Worm (Caenorhabditis elegans) whole organism, L4 larva: ENCODE data around the gene K10B3.1.

ENCODE experiments used
- F10B5.3 ChIP-seq: sonication (generic microtip); optimal IDR thresholded peaks from 2 replicates; lab custom pipeline; 2016; ENCODE audit warnings: mild to moderate bottlenecking, missing genetic modification characterization, missing compliant biosample characterization
- T26A8.4 ChIP-seq: fragments of 200-800 bp; sonication (Bioruptor generic); IDR thresholded peaks from 2 replicates; pipeline ENCODE4 v1.3.6; 2022; ENCODE audit warnings: missing genetic modification characterization, missing compliant biosample characterization
- ZK337.2 ChIP-seq: fragments of 200-800 bp; sonication (Bioruptor generic); IDR thresholded peaks from 2 replicates; pipeline ENCODE4 v1.3.6; 2022; ENCODE audit warnings: missing genetic modification reagents, missing genetic modification characterization, missing compliant biosample characterization
- ZK546.5 ChIP-seq, 2 experiments: sonication (generic microtip); optimal IDR thresholded peaks; 2 replicates each; lab custom pipeline; 2017; ENCODE audit warnings: missing biosample characterization in 2 of 2, missing genetic modification characterization in 2 of 2
- aha-1 ChIP-seq: fragments of 150-350 bp; peaks from one replicate; lab custom pipeline; 2014; ENCODE audit warnings: missing biosample characterization, missing genetic modification characterization
- ama-1 ChIP-seq: fragments of 150-350 bp; optimal IDR thresholded peaks from 2 replicates; lab custom pipeline; 2014; ENCODE audit warnings: inconsistent platforms, mixed read lengths
- attf-4 ChIP-seq: sonication (generic microtip); optimal IDR thresholded peaks from 3 replicates; lab custom pipeline; 2017; ENCODE audit warnings: missing biosample characterization, missing genetic modification characterization
- ceh-20 ChIP-seq: fragments of 200-800 bp; sonication (Bioruptor generic); IDR thresholded peaks from 2 replicates; pipeline ENCODE4 v1.3.6; 2022; ENCODE audit warnings: missing genetic modification reagents, missing genetic modification characterization, missing compliant biosample characterization
- ceh-28 ChIP-seq: fragments of 150-350 bp; optimal IDR thresholded peaks from 2 replicates; lab custom pipeline; 2014; ENCODE audit warnings: missing biosample characterization, missing genetic modification reagents, missing genetic modification characterization
- ceh-62 ChIP-seq: sonication (generic microtip); optimal IDR thresholded peaks from 2 replicates; lab custom pipeline; 2017; ENCODE audit warnings: missing biosample characterization, missing genetic modification characterization
- ceh-82 ChIP-seq: sonication (generic microtip); optimal IDR thresholded peaks from 2 replicates; lab custom pipeline; 2017; ENCODE audit warnings: missing biosample characterization, missing genetic modification characterization
- ctbp-1 ChIP-seq: fragments of 200-800 bp; sonication (Bioruptor generic); IDR thresholded peaks from 2 replicates; pipeline ENCODE4 v1.3.6; 2022; ENCODE audit warnings: missing genetic modification reagents, missing genetic modification characterization, missing compliant biosample characterization
- daf-16 ChIP-seq, 3 experiments: sonication (generic microtip); optimal IDR thresholded peaks; 2 replicates each; lab custom pipeline; 2016 to 2017; ENCODE audit warnings: missing genetic modification characterization in 3 of 3, missing genetic modification reagents in 3 of 3, mild to moderate bottlenecking in 2 of 3, missing compliant biosample characterization in 2 of 3, missing biosample characterization in 1 of 3, moderate library complexity in 1 of 3
- daf-8 ChIP-seq: fragments of 200-800 bp; sonication (Bioruptor generic); IDR thresholded peaks from 2 replicates; pipeline ENCODE4 v1.3.6; 2022; ENCODE audit warnings: missing genetic modification characterization, missing compliant biosample characterization
- dmd-6 ChIP-seq: fragments of 200-800 bp; sonication (Bioruptor generic); IDR thresholded peaks from 2 replicates; pipeline ENCODE4 v1.3.6; 2022; ENCODE audit warnings: missing genetic modification reagents, missing genetic modification characterization, missing compliant biosample characterization
- dve-1 ChIP-seq: sonication (generic microtip); optimal IDR thresholded peaks from 2 replicates; lab custom pipeline; 2017; ENCODE audit warnings: antibody characterized with exemption, mild to moderate bottlenecking, missing genetic modification characterization, missing compliant biosample characterization; ENCODE audit not compliant: insufficient read depth
- fkh-10 ChIP-seq: fragments of 150-350 bp; optimal IDR thresholded peaks from 2 replicates; lab custom pipeline; 2014; ENCODE audit warnings: missing biosample characterization, missing genetic modification reagents, missing genetic modification characterization
- hif-1 ChIP-seq, 2 experiments: sonication (generic microtip); optimal IDR thresholded peaks; 2 replicates each; lab custom pipeline; 2016 to 2017; ENCODE audit warnings: missing compliant biosample characterization in 2 of 2, missing genetic modification characterization in 2 of 2, missing genetic modification reagents in 2 of 2, missing genotype in 2 of 2, mild to moderate bottlenecking in 1 of 2
- hmg-1.1 ChIP-seq: fragments of 200-800 bp; sonication (Bioruptor generic); IDR thresholded peaks from 2 replicates; pipeline ENCODE4 v1.3.6; 2022; ENCODE audit warnings: missing genetic modification reagents, missing genetic modification characterization, missing compliant biosample characterization
- lim-7 ChIP-seq: fragments of 200-800 bp; sonication (Bioruptor generic); IDR thresholded peaks from 2 replicates; pipeline ENCODE4 v1.3.6; 2022; ENCODE audit warnings: missing genetic modification characterization, missing compliant biosample characterization
- lin-38 ChIP-seq: fragments of 200-800 bp; sonication (Bioruptor generic); IDR thresholded peaks from 2 replicates; pipeline ENCODE4 v1.3.6; 2022; ENCODE audit warnings: missing genetic modification reagents, missing genetic modification characterization, missing compliant biosample characterization
- lsy-2 ChIP-seq, 2 experiments: fragments of 150-350 bp in 1 of 2; sonication (generic microtip) in 1 of 2; optimal IDR thresholded peaks; 2 replicates each; lab custom pipeline; 2014 to 2017; ENCODE audit warnings: missing biosample characterization in 2 of 2, missing genetic modification characterization in 2 of 2
- mdl-1 ChIP-seq, 2 experiments: fragments of 150-350 bp in 1 of 2; sonication (generic microtip) in 1 of 2; optimal IDR thresholded peaks; 2 replicates each; lab custom pipeline; 2014 to 2017; ENCODE audit warnings: missing biosample characterization in 2 of 2, missing genetic modification characterization in 2 of 2
- mdt-29 ChIP-seq: fragments of 200-800 bp; sonication (Bioruptor generic); IDR thresholded peaks from 2 replicates; pipeline ENCODE4 v1.3.6; 2022; ENCODE audit warnings: missing genetic modification reagents, missing genetic modification characterization, missing compliant biosample characterization
- mep-1 ChIP-seq: fragments of 150-350 bp; sonication (generic microtip); optimal IDR thresholded peaks from 3 replicates; lab custom pipeline; 2014; ENCODE audit warnings: missing biosample characterization, missing genetic modification characterization
- nhr-111 ChIP-seq: fragments of 200-800 bp; sonication (Bioruptor generic); optimal IDR thresholded peaks from 2 replicates; lab custom pipeline; 2018; ENCODE audit warnings: mild to moderate bottlenecking, missing genetic modification characterization, missing compliant biosample characterization
- nhr-41 ChIP-seq: fragments of 200-800 bp; sonication (Bioruptor generic); IDR thresholded peaks from 2 replicates; pipeline ENCODE4 v1.3.6; 2022; ENCODE audit warnings: missing genetic modification reagents, missing genetic modification characterization, missing compliant biosample characterization
- nhr-48 ChIP-seq: sonication (generic microtip); optimal IDR thresholded peaks from 2 replicates; lab custom pipeline; 2016; ENCODE audit warnings: mild to moderate bottlenecking, missing genetic modification characterization, missing compliant biosample characterization
- nhr-77 ChIP-seq: fragments of 150-350 bp; optimal IDR thresholded peaks from 2 replicates; lab custom pipeline; 2014; ENCODE audit warnings: missing biosample characterization, missing genetic modification characterization
- rbr-2 ChIP-seq: sonication (generic microtip); optimal IDR thresholded peaks from 2 replicates; lab custom pipeline; 2016; ENCODE audit warnings: missing genotype, missing genetic modification characterization, missing compliant biosample characterization
- saeg-2 ChIP-seq: fragments of 200-800 bp; sonication (Bioruptor generic); IDR thresholded peaks from 2 replicates; pipeline ENCODE4 v1.3.6; 2022; ENCODE audit warnings: missing genetic modification reagents, missing genetic modification characterization, missing compliant biosample characterization
- set-16 ChIP-seq: fragments of 200-800 bp; sonication (Bioruptor generic); IDR thresholded peaks from 2 replicates; pipeline ENCODE4 v1.3.6; 2022; ENCODE audit warnings: missing genetic modification reagents, missing genetic modification characterization, missing compliant biosample characterization
- snpc-4 ChIP-seq: fragments of 150-350 bp; optimal IDR thresholded peaks from 2 replicates; lab custom pipeline; 2014; ENCODE audit warnings: missing biosample characterization, missing genetic modification characterization
- spr-3 ChIP-seq: fragments of 200-800 bp; sonication (Bioruptor generic); optimal IDR thresholded peaks from 2 replicates; lab custom pipeline; 2018; ENCODE audit warnings: mild to moderate bottlenecking, missing genetic modification characterization, missing compliant biosample characterization
- unc-62 ChIP-seq, 3 experiments: fragments of 150-350 bp in 1 of 3; sonication (generic microtip); optimal IDR thresholded peaks in 2 of 3; peaks in 1 of 3; 1 replicate in 1 of 3; 2 replicates in 2 of 3; lab custom pipeline; 2014 to 2017; ENCODE audit warnings: missing biosample characterization in 3 of 3, missing genetic modification characterization in 3 of 3, missing genetic modification reagents in 3 of 3, missing genotype in 1 of 3

The K10B3.1 gene

ce11 chrX:3117204-3117603 is 18.1 kb upstream of the K10B3.1 start (continued):
- TF ChIP-seq mep-1 (tag; lab: Kevin White, UChicago) (peak; percentile 66), lsy-2 (tag; optimal IDR thresholded peaks at IDR 0.05; lab: Kevin White, UChicago) (peak in 1 of 2 experiments; percentile 42), T26A8.4 (GFP tag; lab: Robert Waterston, UW) (peak; percentile 8; the same call in 1 of the 2 replicates), lim-7 (no peak), saeg-2 (GFP tag; lab: Robert Waterston, UW) (0 out of 2 replicates have a peak, but pooled peaks have one; percentile 30), nhr-48 (tag; lab: Kevin White, UChicago) (peak; percentile 77), dve-1 (tag; lab: Kevin White, UChicago) (peak; percentile 88)

DNA sequence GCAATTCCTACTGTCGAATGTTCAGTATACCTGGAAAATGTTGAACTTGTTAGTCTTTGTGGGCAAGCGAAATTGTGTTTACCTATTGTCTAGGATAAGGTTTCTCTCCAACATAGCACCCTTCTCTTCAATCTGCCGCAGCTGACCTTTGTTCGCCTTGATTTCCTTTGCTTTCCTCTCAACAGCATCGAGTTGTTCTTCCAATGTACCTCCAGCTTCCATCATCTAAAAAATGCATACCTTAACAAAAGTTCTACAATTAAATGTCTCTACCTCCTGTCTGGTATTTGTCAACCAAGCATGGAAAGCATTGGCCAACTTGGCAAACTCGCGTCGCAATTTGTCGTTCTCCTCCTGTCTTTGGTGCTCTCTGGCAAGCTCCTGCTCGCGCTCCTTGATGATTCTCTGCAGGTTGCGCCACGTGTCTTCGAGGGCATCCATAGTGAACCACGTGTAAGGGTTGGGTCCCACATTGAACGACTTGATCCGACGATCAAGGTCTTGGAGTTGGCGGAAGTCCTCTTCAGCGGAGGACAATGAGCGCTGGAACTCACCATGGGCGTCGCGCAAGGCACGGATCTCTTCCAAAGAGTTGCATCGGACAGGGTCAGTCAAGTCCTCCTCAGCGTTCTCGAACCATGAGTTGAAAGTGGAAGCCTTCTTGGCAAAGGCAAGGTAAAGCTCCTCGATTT is 16.5 kb upstream of the K10B3.1 start:
- TF ChIP-seq unc-62 (GFP tag; optimal IDR thresholded peaks at IDR 0.05 in 1 of 2; lab: Kevin White, UChicago) = peak in 1 of 2 experiments; percentile 94
- no peak for TF ChIP-seq unc-62 (tag; optimal IDR thresholded peaks at IDR 0.05; lab: Kevin White, UChicago)
- TF ChIP-seq set-16 = peak; percentile 55
- TF ChIP-seq attf-4 (tag; lab: Kevin White, UChicago) = no peak
- no peak for TF ChIP-seq ceh-62 (tag; lab: Kevin White, UChicago)
- no peak for TF ChIP-seq F10B5.3
- TF ChIP-seq ZK337.2 = no peak
- TF ChIP-seq ceh-28 = no peak
- TF ChIP-seq spr-3 (GFP tag; lab: Kevin White, UChicago) = no peak
- TF ChIP-seq ceh-82 = no peak
- TF ChIP-seq daf-16 (GFP tag; optimal IDR thresholded peaks at IDR 0.05; lab: Kevin White, UChicago) = no peak
- no peak for TF ChIP-seq daf-16 (tag; optimal IDR thresholded peaks at IDR 0.05; lab: Kevin White, UChicago)
- no peak for TF ChIP-seq nhr-77 (tag; lab: Kevin White, UChicago)
- no peak for TF ChIP-seq mep-1 (tag; lab: Kevin White, UChicago)

DNA sequence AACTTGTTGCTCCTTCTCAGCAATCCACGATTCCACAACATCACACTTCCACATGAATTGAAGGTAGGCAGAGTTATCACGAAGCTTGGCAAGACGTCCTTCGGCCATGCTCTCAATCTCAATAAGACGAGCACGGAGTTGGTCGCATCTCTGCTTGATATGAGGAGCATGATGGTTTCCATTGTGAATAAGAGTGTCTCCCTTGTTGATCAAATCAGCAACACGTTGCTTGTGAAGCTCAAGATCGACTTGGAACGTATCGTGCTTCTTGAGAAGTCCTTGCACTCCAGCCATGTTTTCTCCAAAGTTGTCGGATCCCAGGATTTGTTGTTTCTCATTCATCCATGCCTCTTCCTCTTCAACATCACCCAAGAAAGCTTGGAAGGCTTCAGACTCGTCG is 15.7 kb upstream of the K10B3.1 start:
- TF ChIP-seq mdt-29 = no peak
- peak in 1 of 2 experiments; percentile 94 for TF ChIP-seq unc-62 (GFP tag; optimal IDR thresholded peaks at IDR 0.05 in 1 of 2; lab: Kevin White, UChicago)
- no peak for TF ChIP-seq unc-62 (tag; optimal IDR thresholded peaks at IDR 0.05; lab: Kevin White, UChicago)

DNA sequence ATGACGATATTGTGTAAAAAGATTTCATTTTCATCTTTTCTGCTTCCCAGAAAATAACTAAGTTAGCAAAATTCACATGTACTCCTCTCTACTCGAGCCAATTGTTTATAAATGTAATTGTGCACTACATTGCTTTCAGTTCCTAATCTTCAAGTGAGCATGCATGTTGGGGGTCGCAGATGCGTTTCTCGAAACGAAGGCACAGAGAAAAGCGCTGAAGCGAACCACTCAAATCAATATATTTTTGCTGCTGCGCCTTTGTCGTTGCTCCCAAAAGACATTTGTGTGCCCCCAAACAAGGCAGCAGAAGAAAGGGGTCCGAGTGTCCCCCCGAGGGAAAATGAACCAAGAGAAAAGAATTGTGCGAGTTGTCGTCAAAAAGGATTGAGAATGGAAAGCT is 9.1 kb upstream of the K10B3.1 start:
- TF ChIP-seq lin-38 (GFP tag; lab: Robert Waterston, UW) = 0 out of 2 replicates have a peak, but pooled peaks have one; percentile 10
- TF ChIP-seq daf-8 (GFP tag; lab: Robert Waterston, UW) = no peak
- TF ChIP-seq mep-1 (tag; lab: Kevin White, UChicago) = peak; percentile 62
- TF ChIP-seq ZK546.5 (tag; optimal IDR thresholded peaks at IDR 0.05; lab: Kevin White, UChicago) = no peak
- peak; percentile 67 for TF ChIP-seq hmg-1.1
- TF ChIP-seq fkh-10 (GFP tag; lab: Kevin White, UChicago) = peak; percentile 44
- peak in 1 of 2 experiments; percentile 31 for TF ChIP-seq mdl-1 (tag; optimal IDR thresholded peaks at IDR 0.05; lab: Kevin White, UChicago)
- peak; percentile 31 for TF ChIP-seq rbr-2 (tag; lab: Kevin White, UChicago)
- no peak for TF ChIP-seq nhr-41
- no peak for TF ChIP-seq nhr-111 (GFP tag; lab: Kevin White, UChicago)
- TF ChIP-seq ceh-20 (GFP tag; lab: Robert Waterston, UW) = 0 out of 2 replicates have a peak, but pooled peaks have one; percentile 49
- TF ChIP-seq snpc-4 (tag; lab: Kevin White, UChicago) = no peak
- TF ChIP-seq ctbp-1 (GFP tag; lab: Robert Waterston, UW) = peak; percentile 65
- 0 out of 2 replicates have a peak, but pooled peaks have one; percentile 16 for TF ChIP-seq set-16
- TF ChIP-seq aha-1 (tag; lab: Kevin White, UChicago) = peak; percentile 11
- no peak for TF ChIP-seq ama-1 (lab: Kevin White, UChicago)
- no peak for TF ChIP-seq hif-1 (tag; optimal IDR thresholded peaks at IDR 0.05; lab: Kevin White, UChicago)
- TF ChIP-seq dmd-6 (GFP tag; lab: Robert Waterston, UW) = 0 out of 2 replicates have a peak, but pooled peaks have one; percentile 14
- TF ChIP-seq lsy-2 (tag; optimal IDR thresholded peaks at IDR 0.05; lab: Kevin White, UChicago) = peak in 1 of 2 experiments; percentile 42
